Worm (Caenorhabditis elegans) whole organism, young adult: Measurements from ENCODE around the gene B0228.8.

ENCODE experiments used
- C17E4.6 ChIP-seq: fragments of 200-800 bp; sonication (Bioruptor generic); IDR thresholded peaks from 2 replicates; pipeline ENCODE4 v1.3.6; 2022; ENCODE audit warnings: missing genetic modification reagents, missing genetic modification characterization, missing compliant biosample characterization
- atf-7 ChIP-seq: sonication (generic microtip); optimal IDR thresholded peaks from 2 replicates; lab custom pipeline; 2017; ENCODE audit warnings: mild to moderate bottlenecking, missing genetic modification characterization, missing compliant biosample characterization
- nfyb-1 ChIP-seq: fragments of 200-800 bp; sonication (Bioruptor generic); IDR thresholded peaks from 2 replicates; pipeline ENCODE4 v1.3.6; 2022; ENCODE audit warnings: missing genetic modification reagents, missing genetic modification characterization, missing compliant biosample characterization
- somi-1 ChIP-seq: fragments of 200-800 bp; sonication (Bioruptor generic); optimal IDR thresholded peaks from 2 replicates; lab custom pipeline; 2018; ENCODE audit warnings: mild to moderate bottlenecking, missing genetic modification characterization, missing compliant biosample characterization

ce11 chrII:7810162-7810868 lies 49.0 kb upstream of the B0228.8 start:
- TF ChIP-seq atf-7 (tag; lab: Kevin White, UChicago): no peak
- TF ChIP-seq somi-1 (GFP tag; lab: Kevin White, UChicago): no peak
- no peak for TF ChIP-seq nfyb-1 (GFP tag; lab: Robert Waterston, UW)
- no peak for TF ChIP-seq C17E4.6 (GFP tag; lab: Robert Waterston, UW)
